Fruit fly (Drosophila melanogaster): ENCODE data around the gene CG5196.

Gene CG5196

DNA sequence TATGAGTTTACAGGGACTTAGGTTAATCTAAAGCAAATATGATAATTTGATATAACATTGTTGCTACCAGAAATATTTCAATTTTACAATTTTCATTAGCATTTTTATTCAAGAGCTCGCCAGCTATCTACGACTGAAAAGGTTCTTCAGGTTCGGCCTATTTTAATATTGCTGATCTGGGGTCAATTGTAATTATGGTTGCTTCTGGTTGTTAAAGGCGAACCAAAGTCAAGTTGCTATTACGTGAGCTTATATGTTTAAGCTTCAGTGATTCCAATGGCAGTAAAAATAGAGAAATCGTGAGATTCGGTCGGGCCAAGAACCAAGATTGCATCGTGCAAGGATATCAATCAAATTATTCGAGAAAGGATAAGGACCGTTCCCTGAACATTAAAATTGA, 27.8 kb downstream of the CG5196 start, which contains the start of gene Desat2:
Desat2 (plus strand) TSS at position 301 of the 400 bp plus-strand sequence.
- TF ChIP-seq ss (GFP tag; optimal IDR thresholded peaks at IDR 0.05) (no peak), CG8119 (GFP tag; IDR thresholded peaks at IDR 0.05) (no peak), lz (GFP tag; optimal IDR thresholded peaks at IDR 0.05) (no peak), Eip78C (GFP tag) (no peak), CG10631 (GFP tag; optimal IDR thresholded peaks at IDR 0.05) (no peak), CG6163 (GFP tag; IDR thresholded peaks at IDR 0.05) (no peak), Sox102F (GFP tag; optimal IDR thresholded peaks at IDR 0.05) (no peak), CG11762 (GFP tag; optimal IDR thresholded peaks at IDR 0.05; ENCODE audit: insufficient read depth) (no peak), CG6276 (GFP tag; optimal IDR thresholded peaks at IDR 0.05) (no peak), topi (GFP tag; optimal IDR thresholded peaks at IDR 0.05) (no peak), Gug (GFP tag; IDR thresholded peaks at IDR 0.05) (no peak), net (GFP tag; optimal IDR thresholded peaks at IDR 0.05) (no peak), spab (GFP tag; optimal IDR thresholded peaks at IDR 0.05) (no peak), CG6792 (GFP tag; optimal IDR thresholded peaks at IDR 0.05) (no peak), Met (GFP tag; optimal IDR thresholded peaks at IDR 0.05) (no peak), CG3919 (GFP tag; optimal IDR thresholded peaks at IDR 0.05) (no peak), CG7368 (GFP tag; optimal IDR thresholded peaks at IDR 0.05) (no peak), Eip93F (GFP tag; optimal IDR thresholded peaks at IDR 0.05) (no peak)

DNA sequence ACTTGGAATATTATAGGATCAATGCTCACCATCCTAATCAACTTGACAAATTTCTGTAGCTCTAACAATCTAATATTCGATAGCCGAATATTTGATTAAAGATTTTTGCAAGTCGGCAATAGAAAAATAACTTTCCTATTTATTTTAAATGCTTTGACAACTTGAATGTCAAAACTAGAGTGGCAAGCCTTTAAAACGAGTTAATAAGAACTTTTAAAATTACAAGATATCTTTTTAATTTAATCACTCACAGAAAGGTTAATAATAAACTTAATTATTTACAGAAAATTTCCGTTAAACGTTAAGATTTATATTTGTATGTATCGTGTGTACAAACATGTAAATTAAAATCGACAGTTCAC, 30.9 kb downstream of the CG5196 start, which contains the start of the genes CG17207 and CG46427:
CG17207 (minus strand) TSS at position 101 of the 362 bp plus-strand sequence.
CG46427 (minus strand) TSS at position 101 of the 362 bp plus-strand sequence.
- TF ChIP-seq Ets96B (tag; optimal IDR thresholded peaks at IDR 0.05) (no peak), Smox (GFP tag; optimal IDR thresholded peaks at IDR 0.05) (no peak), CG6808 (GFP tag; optimal IDR thresholded peaks at IDR 0.05) (no peak), CG11902 (GFP tag; optimal IDR thresholded peaks at IDR 0.05) (no peak)

DNA sequence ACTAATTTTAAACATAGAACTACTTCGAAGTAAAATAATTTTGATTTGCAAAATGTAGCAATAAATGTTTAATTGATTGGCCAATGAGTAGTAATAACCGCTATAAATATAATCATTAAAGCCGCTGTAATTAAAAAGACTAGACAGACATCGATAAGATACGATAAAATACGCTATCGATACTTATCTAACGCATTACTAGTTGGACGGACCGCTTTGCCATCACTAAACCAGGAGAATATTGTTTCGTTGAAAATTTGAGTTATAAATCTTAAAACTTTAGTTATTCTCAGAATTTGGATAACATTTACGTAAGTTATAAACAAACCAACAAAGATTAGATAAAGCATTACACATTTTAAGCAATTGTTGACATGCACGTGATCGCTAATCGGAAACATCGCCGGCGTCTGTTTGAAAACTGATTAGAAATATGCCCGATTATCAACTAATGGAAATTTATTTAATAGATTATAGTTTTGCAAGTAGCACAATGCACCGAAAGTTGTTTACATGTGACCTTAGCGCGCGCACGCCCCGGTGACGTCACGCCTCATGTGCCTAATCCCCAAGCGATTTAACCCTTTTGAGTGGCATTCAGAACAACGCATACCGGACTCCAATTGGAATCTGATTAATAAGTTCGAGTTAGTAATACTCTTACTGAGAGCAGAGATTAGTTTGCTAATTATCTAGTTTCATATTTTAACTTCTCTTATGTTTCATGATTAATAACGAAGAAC, 31.5 kb downstream of the CG5196 start, which contains the start of gene Desat1:
Desat1 (plus strand) TSS at position 200 of the 743 bp plus-strand sequence.
- TF ChIP-seq Ets96B (tag; optimal IDR thresholded peaks at IDR 0.05) (no peak), Eip78C (GFP tag) (peak; percentile 66), esn (GFP tag; optimal IDR thresholded peaks at IDR 0.05) (peak; percentile 43), Lpt (GFP tag; optimal IDR thresholded peaks at IDR 0.05) (no peak)

DNA sequence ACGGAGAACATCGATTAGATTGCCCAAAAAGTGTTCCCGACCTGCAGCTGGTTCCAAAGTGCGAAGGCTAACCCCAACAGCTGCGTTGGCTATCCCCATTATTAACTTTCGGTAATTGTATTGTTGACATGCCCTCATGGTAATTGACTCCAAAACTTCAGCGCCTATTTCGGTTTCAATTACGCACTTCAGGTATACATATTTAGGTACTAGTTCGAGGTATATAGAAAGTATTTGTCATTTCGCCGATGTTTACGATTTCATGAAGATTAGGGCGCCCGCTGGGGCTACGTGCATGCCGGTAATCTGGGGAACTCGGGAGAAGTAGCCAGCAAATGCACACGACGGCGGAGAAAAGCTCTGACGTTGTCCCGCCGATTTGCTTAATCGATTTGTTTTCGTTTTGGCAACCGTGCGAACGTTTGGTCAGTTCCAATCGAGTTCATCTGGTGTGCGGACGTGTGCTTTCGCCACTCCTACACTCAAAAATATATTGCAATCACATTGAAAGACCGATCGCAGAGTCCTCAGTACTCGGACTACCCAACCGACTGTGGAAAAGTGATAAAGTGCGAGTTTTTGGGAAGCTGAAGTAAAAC, 33.0 kb downstream of the CG5196 start:
- TF ChIP-seq svp (GFP tag) (peak; percentile 53), Eip78C (GFP tag) (peak; percentile 27), vri (GFP tag; optimal IDR thresholded peaks at IDR 0.05) (peak; percentile 70), CG8119 (GFP tag; IDR thresholded peaks at IDR 0.05) (0 out of 3 replicates have a peak, but pooled peaks have one; percentile 32), CG16779 (tag; optimal IDR thresholded peaks at IDR 0.05) (no peak)

DNA sequence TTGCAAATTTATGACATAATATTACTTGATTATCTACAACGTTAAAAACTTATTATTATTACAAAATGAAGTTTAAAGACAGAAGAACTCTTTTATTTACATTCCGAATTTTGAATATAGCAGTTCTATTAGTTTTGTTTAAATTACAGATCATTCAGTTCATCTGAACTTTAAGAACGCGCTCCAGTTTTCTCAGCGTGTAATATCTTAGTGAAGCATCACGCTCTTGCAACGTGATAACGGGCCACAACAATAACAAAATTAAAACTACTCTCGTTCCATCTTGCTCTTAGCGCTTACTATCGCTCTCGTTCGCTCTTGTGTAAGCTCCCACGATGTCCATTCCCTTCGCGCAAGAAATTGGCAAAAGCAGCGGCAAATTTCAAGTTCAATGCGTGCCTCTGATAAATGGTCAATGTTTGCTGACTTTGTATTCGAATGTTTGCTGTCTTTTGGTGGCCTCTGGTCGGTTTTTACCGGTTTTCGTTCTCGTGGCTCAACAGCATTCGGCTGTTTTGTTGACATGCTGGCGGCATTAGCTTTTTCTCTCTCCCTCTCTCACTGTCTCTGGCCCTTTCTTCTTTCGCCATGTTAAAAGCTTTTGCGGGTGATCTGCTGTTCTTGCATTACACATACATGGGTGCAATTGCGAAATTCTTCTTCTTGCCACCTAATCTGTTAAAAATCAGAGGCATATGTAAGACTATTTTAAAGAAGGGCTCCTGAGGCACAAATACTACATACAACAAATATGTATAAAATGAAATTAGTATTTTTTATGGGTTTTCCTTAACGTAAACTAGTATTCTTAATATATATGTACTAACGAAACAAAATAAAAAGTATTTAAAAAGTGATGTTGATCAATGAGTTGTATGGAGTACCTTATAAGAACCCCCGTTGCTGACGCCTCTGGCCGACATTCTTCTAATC, 34.8 kb downstream of the CG5196 start:
- TF ChIP-seq lz (GFP tag; optimal IDR thresholded peaks at IDR 0.05): peak; percentile 45
- peak; percentile 68 for TF ChIP-seq CG15336 (GFP tag; IDR thresholded peaks at IDR 0.05)
- peak; percentile 54 for TF ChIP-seq esn (GFP tag; optimal IDR thresholded peaks at IDR 0.05)
- TF ChIP-seq CG7368 (GFP tag; optimal IDR thresholded peaks at IDR 0.05): peak; percentile 21
- TF ChIP-seq CG31627 (GFP tag; optimal IDR thresholded peaks at IDR 0.05): peak; percentile 27
- no peak for TF ChIP-seq Eip93F (GFP tag; optimal IDR thresholded peaks at IDR 0.05)
- TF ChIP-seq CG8119 (GFP tag; IDR thresholded peaks at IDR 0.05): peak; percentile 39; the same call in 2 of the 3 replicates
- TF ChIP-seq salr (GFP tag; optimal IDR thresholded peaks at IDR 0.05): peak in 1 of 2 experiments; percentile 57
- TF ChIP-seq Eip78C (GFP tag): peak; percentile 94
- no peak for TF ChIP-seq CG11294 (GFP tag; IDR thresholded peaks at IDR 0.05)
- peak; percentile 35 for TF ChIP-seq acj6 (GFP tag; optimal IDR thresholded peaks at IDR 0.05)
- TF ChIP-seq Hr39 (GFP tag; optimal IDR thresholded peaks at IDR 0.05): peak; percentile 46
- TF ChIP-seq Lpt (GFP tag; optimal IDR thresholded peaks at IDR 0.05): peak; percentile 33
- peak; percentile 45 for TF ChIP-seq achi (GFP tag; optimal IDR thresholded peaks at IDR 0.05)
- TF ChIP-seq CG3919 (GFP tag; optimal IDR thresholded peaks at IDR 0.05): peak; percentile 56
- TF ChIP-seq Sox14 (GFP tag; optimal IDR thresholded peaks at IDR 0.05): peak; percentile 39
- TF ChIP-seq Gug (GFP tag; IDR thresholded peaks at IDR 0.05): peak; percentile 47; the same call in 1 of the 2 replicates
- peak; percentile 40 for TF ChIP-seq CG10669 (GFP tag; optimal IDR thresholded peaks at IDR 0.05)
- TF ChIP-seq Sox15 (GFP tag; optimal IDR thresholded peaks at IDR 0.05): no peak
- peak; percentile 42 for TF ChIP-seq CG6854 (GFP tag; optimal IDR thresholded peaks at IDR 0.05)
- peak; percentile 45 for TF ChIP-seq CG10631 (GFP tag; optimal IDR thresholded peaks at IDR 0.05)
- peak; percentile 50 for TF ChIP-seq topi (GFP tag; optimal IDR thresholded peaks at IDR 0.05)

Data from whole organism, prepupa.